Worm (Caenorhabditis elegans) whole organism, L3 larva: Measurements from ENCODE around the gene nhr-109.

ENCODE experiments used
- aly-2 ChIP-seq: fragments of 150-350 bp; optimal IDR thresholded peaks from 2 replicates; lab custom pipeline; 2014; ENCODE audit warnings: missing biosample characterization, missing genetic modification characterization
- ama-1 ChIP-seq: fragments of 150-350 bp; optimal IDR thresholded peaks from 2 replicates; lab custom pipeline; 2018
- ceh-16 ChIP-seq: sonication (generic microtip); optimal IDR thresholded peaks from 2 replicates; lab custom pipeline; 2017; ENCODE audit warnings: missing biosample characterization, missing genetic modification characterization
- jun-1 ChIP-seq: fragments of 150-350 bp; optimal IDR thresholded peaks from 2 replicates; lab custom pipeline; 2014; ENCODE audit warnings: missing biosample characterization, missing genetic modification reagents, missing genetic modification characterization
- sea-2 ChIP-seq: fragments of 150-350 bp; sonication (generic microtip); optimal IDR thresholded peaks from 4 replicates; lab custom pipeline; 2014; ENCODE audit warnings: missing biosample characterization, missing genetic modification reagents, missing genetic modification characterization

DNA sequence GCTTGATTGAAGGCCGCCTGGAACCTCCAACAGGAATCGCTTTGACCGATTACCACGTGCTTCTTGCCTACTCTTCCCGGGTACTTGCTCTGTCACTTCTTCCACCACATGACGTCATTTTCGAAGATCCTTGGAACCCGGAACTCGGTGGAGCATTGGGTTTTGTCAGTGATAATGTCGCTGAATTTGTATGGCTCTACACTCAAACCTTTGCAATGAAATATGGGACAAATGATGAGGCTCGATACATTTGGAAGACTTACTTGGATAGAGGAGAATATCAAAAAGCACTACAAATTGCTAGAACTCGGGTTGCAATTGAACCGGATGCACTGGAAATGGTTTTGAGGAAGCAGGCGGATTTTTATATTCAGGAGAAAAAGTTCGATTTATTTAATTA lies 29.7 kb downstream of the nhr-109 start:
- no peak for TF ChIP-seq sea-2 (GFP tag; lab: Kevin White, UChicago)
- TF ChIP-seq ama-1 (lab: Kevin White, UChicago), result no peak
- TF ChIP-seq ceh-16 (tag; lab: Kevin White, UChicago), result no peak
- TF ChIP-seq jun-1 (tag; lab: Kevin White, UChicago), result no peak
- no peak for TF ChIP-seq aly-2 (tag; lab: Kevin White, UChicago)
